Worm (Caenorhabditis elegans) whole organism, young adult: ENCODE results near the gene dhhc-14.

ENCODE experiments used
- chd-7 ChIP-seq: sonication (generic microtip); optimal IDR thresholded peaks from 2 replicates; lab custom pipeline; 2016; ENCODE audit warnings: mild to moderate bottlenecking, missing genetic modification characterization, moderate library complexity, missing compliant biosample characterization
- snpc-4 ChIP-seq, 5 experiments: fragments of 150-350 bp in 1 of 5; sonication (generic microtip) in 4 of 5; optimal IDR thresholded peaks; 2 replicates each; lab custom pipeline; 2014 to 2018; ENCODE audit warnings: missing genetic modification characterization in 5 of 5, missing biosample characterization in 3 of 5, antibody characterized with exemption in 2 of 5, mild to moderate bottlenecking in 2 of 5, missing compliant biosample characterization in 2 of 5, missing genotype in 2 of 5, moderate library complexity in 2 of 5, missing genetic modification reagents in 1 of 5

- TF ChIP-seq snpc-4 (GFP tag; optimal IDR thresholded peaks at IDR 0.05; lab: Kevin White, UChicago): no peak
- no peak for TF ChIP-seq snpc-4 (tag; optimal IDR thresholded peaks at IDR 0.05; lab: Kevin White, UChicago)
- TF ChIP-seq chd-7: no peak
These were observed 14.5 kb downstream of the dhhc-14 start for ce11 chrX:8566521-8567032.
